Worm (Caenorhabditis elegans): ENCODE measurements around the gene srg-48.
A peak's percentile ranks its signal among the peaks of the same experiment; 100 is the strongest.

The srg-48 gene

DNA sequence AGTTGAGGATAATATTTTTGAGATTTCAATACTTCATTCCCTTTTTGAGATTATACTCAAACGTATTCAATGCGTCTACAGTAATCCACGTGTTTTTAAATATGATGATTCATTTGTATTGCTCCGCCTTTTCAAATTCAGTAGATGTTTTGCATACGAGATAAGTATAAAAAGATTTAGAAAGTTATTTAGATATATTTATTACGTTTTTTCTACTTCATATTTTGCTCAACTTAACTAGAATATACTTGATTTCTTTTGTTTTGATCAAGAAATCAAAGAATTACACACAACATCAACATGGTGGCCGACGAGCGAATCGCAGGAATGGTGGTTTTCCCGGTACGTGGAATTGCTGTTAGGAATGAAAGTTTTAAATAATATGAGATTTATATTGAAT, 14.5 kb upstream of the srg-48 start, which contains the start of gene srx-50 (continued):
- TF ChIP-seq Y79H2A.3 (GFP tag; conservative IDR thresholded peaks at IDR 0.05) (no peak), F33H1.4 (GFP tag; IDR thresholded peaks at IDR 0.05) (no peak)

DNA sequence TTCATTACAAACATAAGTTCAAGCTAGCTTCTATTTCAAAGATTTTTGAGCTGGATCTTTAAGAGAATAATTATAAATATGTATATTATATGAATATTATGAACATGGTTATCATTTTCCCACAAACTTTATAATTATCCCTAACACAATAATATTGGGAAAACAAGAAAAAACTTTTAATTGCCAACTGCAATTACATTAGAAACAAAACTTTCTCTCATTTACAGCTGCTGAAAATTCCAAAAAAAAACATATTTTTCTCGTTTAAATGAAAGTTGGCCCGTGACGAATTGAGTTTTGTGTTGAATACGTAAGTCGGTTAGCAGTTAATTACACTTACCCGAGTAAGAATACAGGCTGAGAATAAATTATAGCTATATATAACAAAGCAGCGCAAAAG, 9.5 kb upstream of the srg-48 start:
- TF ChIP-seq egl-18 (GFP tag; IDR thresholded peaks at IDR 0.05) (no peak), D2030.7 (GFP tag; IDR thresholded peaks at IDR 0.05) (no peak), aptf-2 (GFP tag; conservative IDR thresholded peaks at IDR 0.05) (no peak), hlh-26 (GFP tag; conservative IDR thresholded peaks at IDR 0.05) (no peak), F33H1.4 (GFP tag; IDR thresholded peaks at IDR 0.05) (no peak)

DNA sequence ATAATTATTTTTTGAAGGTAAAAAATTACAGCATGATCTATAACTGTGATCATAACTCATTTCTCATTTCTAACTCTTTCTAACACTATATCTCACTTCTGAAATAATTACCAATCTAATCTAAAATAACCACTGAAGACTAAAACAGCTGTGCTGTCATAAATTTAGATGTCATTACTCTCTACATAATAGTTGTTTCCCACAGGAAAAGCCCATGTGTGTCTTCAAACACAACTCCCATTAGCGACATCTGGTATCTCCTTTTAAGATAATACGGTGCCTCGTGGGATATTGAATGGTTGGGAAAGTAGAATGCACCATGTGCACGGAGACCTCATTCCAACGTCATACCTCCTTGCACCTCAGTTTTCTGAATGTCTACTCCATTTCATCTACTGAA, 7.2 kb upstream of the srg-48 start, which contains the start of gene Y43B11AL.1:
Y43B11AL.1 (plus strand) TSS at position 301 of the 400 bp plus-strand sequence.
- no peak for TF ChIP-seq F57C9.4 (tag; optimal IDR thresholded peaks at IDR 0.05)
- no peak for TF ChIP-seq rpc-1 (optimal IDR thresholded peaks at IDR 0.05)
- TF ChIP-seq rpc-1 (tag; optimal IDR thresholded peaks at IDR 0.05): no peak

DNA sequence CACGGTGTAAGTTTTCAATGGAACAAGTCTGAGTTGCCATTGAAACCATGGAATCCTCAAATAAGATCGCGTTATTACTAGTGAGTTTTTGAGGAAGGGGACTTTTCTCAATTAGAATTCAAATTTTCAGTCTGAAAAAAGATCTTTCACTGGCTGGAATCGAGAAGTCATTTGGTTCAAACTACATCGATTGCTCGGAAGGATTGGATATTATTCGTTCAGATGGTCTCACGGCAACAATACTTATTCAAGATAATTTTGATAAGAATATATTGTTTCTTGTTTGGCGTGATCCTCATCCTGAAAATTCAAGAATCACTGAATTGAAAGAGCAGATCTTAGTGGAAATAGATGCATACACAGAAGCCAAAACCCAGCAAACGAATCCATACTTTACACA, 4.8 kb upstream of the srg-48 start:
- no peak for TF ChIP-seq mcd-1 (GFP tag; IDR thresholded peaks at IDR 0.05)

DNA sequence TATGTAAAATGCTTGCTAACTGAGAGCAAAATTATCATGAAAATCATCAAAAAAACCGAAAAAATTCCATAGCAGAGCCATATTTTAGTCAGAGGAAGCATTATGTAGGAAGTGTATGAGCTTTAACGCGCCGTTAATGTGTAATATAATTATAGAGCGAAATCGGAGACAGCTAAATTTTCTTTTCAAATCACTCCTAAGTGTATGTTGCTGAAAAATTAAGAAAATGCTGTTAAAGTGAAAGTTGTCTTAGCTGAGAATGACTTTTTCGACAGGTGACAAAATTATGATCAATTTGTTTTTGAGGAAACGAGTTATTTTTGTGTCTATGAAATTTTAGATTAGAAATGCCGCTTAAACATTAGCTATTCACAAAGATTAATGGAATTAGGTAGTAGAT, 2.9 kb downstream of the srg-48 start, which contains the start of gene srg-50:
srg-50 (minus strand) TSS at position 101 of the 400 bp plus-strand sequence.
- no peak for TF ChIP-seq athp-1 (tag; optimal IDR thresholded peaks at IDR 0.05)
- no peak for TF ChIP-seq ZK185.1 (tag; optimal IDR thresholded peaks at IDR 0.05; ENCODE audit: poor library complexity, severe bottlenecking)

DNA sequence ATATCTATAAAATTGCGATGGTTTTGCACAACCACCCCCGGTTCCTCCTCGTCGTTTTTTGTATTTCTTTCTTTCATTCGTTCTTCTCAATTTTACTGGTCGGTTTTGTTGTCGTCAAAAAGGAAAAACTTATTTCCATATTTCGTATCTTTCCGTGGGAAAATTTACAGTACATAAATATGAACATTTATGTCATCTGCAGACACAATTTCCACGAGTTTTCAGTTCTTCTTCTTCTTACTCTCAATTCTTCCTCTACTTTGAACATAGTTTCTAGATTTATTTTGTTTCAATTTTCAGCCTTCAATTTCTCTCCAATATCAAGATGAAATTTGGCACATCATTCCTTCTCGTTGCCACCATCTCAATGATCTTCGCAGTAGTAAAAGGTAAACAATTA, 9.0 kb downstream of the srg-48 start, which contains the start of gene Y43B11AR.1:
Y43B11AR.1 (plus strand) TSS at position 301 of the 400 bp plus-strand sequence.
- TF ChIP-seq Y67H2A.10 (GFP tag; conservative IDR thresholded peaks at IDR 0.05) (no peak), F10E7.11 (tag; optimal IDR thresholded peaks at IDR 0.05) (no peak), nhr-90 (tag; optimal IDR thresholded peaks at IDR 0.05) (no peak), madf-10 (tag; optimal IDR thresholded peaks at IDR 0.05) (no peak), ztf-6 (GFP tag; IDR thresholded peaks at IDR 0.05) (no peak)

DNA sequence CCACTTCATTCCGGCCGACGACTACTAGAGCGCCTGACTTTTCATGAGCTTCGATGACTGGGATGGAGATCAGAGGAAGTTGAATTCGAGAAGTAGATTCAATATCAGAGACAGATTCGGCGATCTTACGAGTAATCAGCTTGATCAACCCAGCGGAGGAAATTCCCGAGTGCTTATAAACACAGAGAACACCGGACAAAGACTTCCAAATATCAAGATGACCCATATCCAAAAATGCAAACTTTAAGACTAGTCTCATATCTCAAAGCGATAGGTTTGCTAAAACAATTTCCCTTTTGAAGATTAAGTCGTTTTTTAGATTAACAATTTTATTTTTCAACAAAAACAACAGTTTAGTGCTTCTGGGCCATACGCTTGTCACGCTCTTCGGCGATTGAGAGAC, 11.2 kb downstream of the srg-48 start, which contains the start of gene Y43B11AR.3:
Y43B11AR.3 (minus strand) TSS at position 335 of the 403 bp plus-strand sequence.
- TF ChIP-seq rcor-1 (GFP tag; IDR thresholded peaks at IDR 0.05) (peak; percentile 84), ceh-27 (GFP tag; optimal IDR thresholded peaks at IDR 0.05) (peak; percentile 37), unc-62 (GFP tag; optimal IDR thresholded peaks at IDR 0.05) (no peak), ama-1 (optimal IDR thresholded peaks at IDR 0.05) (no peak), ama-1 (GFP tag; optimal IDR thresholded peaks at IDR 0.05) (peak in 1 of 2 experiments; percentile 90), lin-35 (GFP tag; optimal IDR thresholded peaks at IDR 0.05) (peak in 2 of 3 experiments; percentile 3 to 43), let-607 (tag; optimal IDR thresholded peaks at IDR 0.05) (no peak), hlh-26 (GFP tag; conservative IDR thresholded peaks at IDR 0.05) (no peak), B0261.1 (tag; optimal IDR thresholded peaks at IDR 0.05) (peak; percentile 25), ztf-18 (tag; optimal IDR thresholded peaks at IDR 0.05) (peak; percentile 81), hmg-20 (GFP tag; IDR thresholded peaks at IDR 0.05) (no peak), xnd-1 (tag; optimal IDR thresholded peaks at IDR 0.05) (peak; percentile 50), T07F8.4 (tag; optimal IDR thresholded peaks at IDR 0.05) (no peak), aptf-2 (GFP tag; conservative IDR thresholded peaks at IDR 0.05) (no peak), die-1 (tag; optimal IDR thresholded peaks at IDR 0.05) (peak; percentile 76), him-1 (tag; optimal IDR thresholded peaks at IDR 0.05) (peak; percentile 9), C17E4.6 (GFP tag; IDR thresholded peaks at IDR 0.05) (peak; percentile 83), dox-1 (GFP tag; IDR thresholded peaks at IDR 0.05) (peak; percentile 67; the same call in 1 of the 2 replicates), rec-8 (tag; optimal IDR thresholded peaks at IDR 0.05) (peak in 1 of 2 experiments; percentile 75), akir-1 (GFP tag; optimal IDR thresholded peaks at IDR 0.05) (no peak), bed-1 (GFP tag; IDR thresholded peaks at IDR 0.05) (no peak), ekl-4 (GFP tag; IDR thresholded peaks at IDR 0.05) (peak; percentile 92), mxl-1 (tag; optimal IDR thresholded peaks at IDR 0.05) (peak; percentile 61), mcd-1 (GFP tag; IDR thresholded peaks at IDR 0.05) (peak; percentile 68), zim-3 (tag; optimal IDR thresholded peaks at IDR 0.05) (peak; percentile 63)

Measured in whole organism, young adult.